Worm (Caenorhabditis elegans): ENCODE measurements around the gene glo-4.

The glo-4 gene

ce11 chrV:9260411-9260810 is 17.4 kb upstream of the glo-4 start:
- TF ChIP-seq dao-5 (tag; optimal IDR thresholded peaks at IDR 0.05) (no peak), him-1 (tag; optimal IDR thresholded peaks at IDR 0.05) (no peak), W03F9.2 (tag; optimal IDR thresholded peaks at IDR 0.05) (no peak)

ce11 chrV:9257467-9257866 is 14.4 kb upstream of the glo-4 start, which contains the start of gene F07C3.16:
Gene F07C3.16 (minus strand): TSS chrV:9257567.
- TF ChIP-seq him-1 (tag; optimal IDR thresholded peaks at IDR 0.05) (no peak), W03F9.2 (tag; optimal IDR thresholded peaks at IDR 0.05) (no peak), dao-5 (tag; optimal IDR thresholded peaks at IDR 0.05) (no peak)

- TF ChIP-seq dao-5 (tag; optimal IDR thresholded peaks at IDR 0.05), result no peak
- no peak for TF ChIP-seq him-1 (tag; optimal IDR thresholded peaks at IDR 0.05)
- no peak for TF ChIP-seq W03F9.2 (tag; optimal IDR thresholded peaks at IDR 0.05)
Observed at ce11 chrV:9255480-9255879, 12.5 kb upstream of the glo-4 start.

- TF ChIP-seq W03F9.2 (tag; optimal IDR thresholded peaks at IDR 0.05), result no peak
- no peak for TF ChIP-seq dao-5 (tag; optimal IDR thresholded peaks at IDR 0.05)
- TF ChIP-seq him-1 (tag; optimal IDR thresholded peaks at IDR 0.05), result no peak
Observed at ce11 chrV:9254012-9254696, 11.1 kb upstream of the glo-4 start, which contains the start of gene F07C3.9. Gene F07C3.9 (minus strand): TSS chrV:9254646.

ce11 chrV:9249932-9250331 is 6.9 kb upstream of the glo-4 start, which contains the start of gene ptd-2:
Gene ptd-2 (plus strand): TSS chrV:9250232.
- TF ChIP-seq W03F9.2 (tag; optimal IDR thresholded peaks at IDR 0.05), result no peak
- TF ChIP-seq dao-5 (tag; optimal IDR thresholded peaks at IDR 0.05), result no peak
- no peak for TF ChIP-seq him-1 (tag; optimal IDR thresholded peaks at IDR 0.05)

ce11 chrV:9249206-9249605 is 6.2 kb upstream of the glo-4 start, which contains the start of gene str-94:
Gene str-94 (minus strand): TSS chrV:9249306.
- TF ChIP-seq dao-5 (tag; optimal IDR thresholded peaks at IDR 0.05) (no peak), W03F9.2 (tag; optimal IDR thresholded peaks at IDR 0.05) (no peak), him-1 (tag; optimal IDR thresholded peaks at IDR 0.05) (no peak)

- TF ChIP-seq dao-5 (tag; optimal IDR thresholded peaks at IDR 0.05), result no peak
- TF ChIP-seq him-1 (tag; optimal IDR thresholded peaks at IDR 0.05), result no peak
- no peak for TF ChIP-seq W03F9.2 (tag; optimal IDR thresholded peaks at IDR 0.05)
Observed at ce11 chrV:9247416-9247815, 4.4 kb upstream of the glo-4 start.

- TF ChIP-seq him-1 (tag; optimal IDR thresholded peaks at IDR 0.05) (no peak), W03F9.2 (tag; optimal IDR thresholded peaks at IDR 0.05) (no peak), dao-5 (tag; optimal IDR thresholded peaks at IDR 0.05) (no peak)
Observed at ce11 chrV:9246260-9246659, 3.2 kb upstream of the glo-4 start, which contains the start of gene aat-2. Gene aat-2 (minus strand): TSS chrV:9246360.

ce11 chrV:9232296-9232695 is 10.7 kb downstream of the glo-4 start, which contains the start of gene F07C3.3:
Gene F07C3.3 (minus strand): TSS chrV:9232396.
- TF ChIP-seq W03F9.2 (tag; optimal IDR thresholded peaks at IDR 0.05) (no peak), him-1 (tag; optimal IDR thresholded peaks at IDR 0.05) (no peak), dao-5 (tag; optimal IDR thresholded peaks at IDR 0.05) (no peak)

- TF ChIP-seq him-1 (tag; optimal IDR thresholded peaks at IDR 0.05), result peak; percentile 23
- TF ChIP-seq dao-5 (tag; optimal IDR thresholded peaks at IDR 0.05), result no peak
- no peak for TF ChIP-seq W03F9.2 (tag; optimal IDR thresholded peaks at IDR 0.05)
Observed at ce11 chrV:9225675-9226144, 17.3 kb downstream of the glo-4 start, which contains the start of gene F07C3.2. Gene F07C3.2 (plus strand): TSS chrV:9226094.

ce11 chrV:9224981-9225380 is 18.0 kb downstream of the glo-4 start:
- TF ChIP-seq him-1 (tag; optimal IDR thresholded peaks at IDR 0.05) (no peak), W03F9.2 (tag; optimal IDR thresholded peaks at IDR 0.05) (no peak), dao-5 (tag; optimal IDR thresholded peaks at IDR 0.05) (no peak)

- no peak for TF ChIP-seq dao-5 (tag; optimal IDR thresholded peaks at IDR 0.05)
- no peak for TF ChIP-seq W03F9.2 (tag; optimal IDR thresholded peaks at IDR 0.05)
- TF ChIP-seq him-1 (tag; optimal IDR thresholded peaks at IDR 0.05), result no peak
Observed at ce11 chrV:9224377-9224776, 18.6 kb downstream of the glo-4 start.

- TF ChIP-seq dao-5 (tag; optimal IDR thresholded peaks at IDR 0.05), result no peak
- TF ChIP-seq him-1 (tag; optimal IDR thresholded peaks at IDR 0.05), result no peak
- TF ChIP-seq W03F9.2 (tag; optimal IDR thresholded peaks at IDR 0.05), result no peak
Observed at ce11 chrV:9222819-9223218, 20.2 kb downstream of the glo-4 start.

- TF ChIP-seq W03F9.2 (tag; optimal IDR thresholded peaks at IDR 0.05) (no peak), dao-5 (tag; optimal IDR thresholded peaks at IDR 0.05) (no peak), him-1 (tag; optimal IDR thresholded peaks at IDR 0.05) (no peak)
Observed at ce11 chrV:9221566-9221965, 21.5 kb downstream of the glo-4 start, which contains the start of gene grd-6. Gene grd-6 (plus strand): TSS chrV:9221866.
